Worm (Caenorhabditis elegans) whole organism, L4 larva: ENCODE measurements around the gene ZK512.8.

Experiments
- F49E8.2 ChIP-seq: sonication (generic microtip); optimal IDR thresholded peaks from 2 replicates; lab custom pipeline; 2016; ENCODE audit warnings: missing compliant biosample characterization, mild to moderate bottlenecking, missing genetic modification characterization, borderline replicate concordance
- T20F7.1 ChIP-seq: fragments of 200-800 bp; sonication (Bioruptor generic); optimal IDR thresholded peaks from 2 replicates; lab custom pipeline; 2018; ENCODE audit warnings: mild to moderate bottlenecking, missing genetic modification characterization, missing compliant biosample characterization
- Y5F2A.4 ChIP-seq: fragments of 200-800 bp; sonication (Bioruptor generic); optimal IDR thresholded peaks from 2 replicates; lab custom pipeline; 2018; ENCODE audit warnings: mild to moderate bottlenecking, missing genetic modification characterization, missing compliant biosample characterization
- ZK337.2 ChIP-seq: fragments of 200-800 bp; sonication (Bioruptor generic); IDR thresholded peaks from 2 replicates; pipeline ENCODE4 v1.3.6; 2022; ENCODE audit warnings: missing genetic modification reagents, missing genetic modification characterization, missing compliant biosample characterization
- ZK546.5 ChIP-seq, 2 experiments: sonication (generic microtip); optimal IDR thresholded peaks; 2 replicates each; lab custom pipeline; 2017; ENCODE audit warnings: missing biosample characterization in 2 of 2, missing genetic modification characterization in 2 of 2
- aha-1 ChIP-seq: fragments of 150-350 bp; peaks from one replicate; lab custom pipeline; 2014; ENCODE audit warnings: missing biosample characterization, missing genetic modification characterization
- aly-2 ChIP-seq: sonication (generic microtip); optimal IDR thresholded peaks from 2 replicates; lab custom pipeline; 2018; ENCODE audit warnings: missing biosample characterization, missing genetic modification characterization
- ama-1 ChIP-seq: fragments of 150-350 bp; optimal IDR thresholded peaks from 2 replicates; lab custom pipeline; 2014; ENCODE audit warnings: inconsistent platforms, mixed read lengths
- arid-1 ChIP-seq: fragments of 200-800 bp; sonication (Bioruptor generic); conservative IDR thresholded peaks from 2 replicates; pipeline ENCODE4 v1.3.6; 2022; ENCODE audit warnings: missing genetic modification reagents, missing genetic modification characterization, missing compliant biosample characterization
- ceh-28 ChIP-seq: fragments of 150-350 bp; optimal IDR thresholded peaks from 2 replicates; lab custom pipeline; 2014; ENCODE audit warnings: missing biosample characterization, missing genetic modification reagents, missing genetic modification characterization
- ces-1 ChIP-seq: fragments of 150-350 bp; sonication (generic microtip); optimal IDR thresholded peaks from 4 replicates; lab custom pipeline; 2014; ENCODE audit warnings: missing biosample characterization, missing genetic modification reagents, missing genetic modification characterization
- cey-2 ChIP-seq: sonication (generic microtip); optimal IDR thresholded peaks from 3 replicates; lab custom pipeline; 2017; ENCODE audit warnings: missing genetic modification characterization, mild to moderate bottlenecking, missing compliant biosample characterization, antibody characterized with exemption, borderline replicate concordance; ENCODE audit not compliant: insufficient read depth
- daf-16 ChIP-seq, 3 experiments: sonication (generic microtip); optimal IDR thresholded peaks; 2 replicates each; lab custom pipeline; 2016 to 2017; ENCODE audit warnings: missing genetic modification characterization in 3 of 3, missing genetic modification reagents in 3 of 3, mild to moderate bottlenecking in 2 of 3, missing compliant biosample characterization in 2 of 3, missing biosample characterization in 1 of 3, moderate library complexity in 1 of 3
- daf-19 ChIP-seq: fragments of 200-800 bp; sonication (Bioruptor generic); conservative IDR thresholded peaks from 2 replicates; pipeline ENCODE4 v1.3.6; 2022; ENCODE audit warnings: missing genetic modification characterization, missing compliant biosample characterization
- dmd-8 ChIP-seq: fragments of 200-800 bp; sonication (Bioruptor generic); IDR thresholded peaks from 2 replicates; pipeline ENCODE4 v1.3.6; 2022; ENCODE audit warnings: missing genetic modification characterization, missing compliant biosample characterization
- dmd-9 ChIP-seq: fragments of 200-800 bp; sonication (Bioruptor generic); IDR thresholded peaks from 2 replicates; pipeline ENCODE4 v1.3.6; 2022; ENCODE audit warnings: missing genetic modification reagents, missing genetic modification characterization, missing compliant biosample characterization
- dpl-1 ChIP-seq: fragments of 150-350 bp; optimal IDR thresholded peaks from 2 replicates; lab custom pipeline; 2014; ENCODE audit warnings: missing biosample characterization, missing genetic modification reagents, missing genetic modification characterization
- egl-43 ChIP-seq: fragments of 200-800 bp; sonication (Bioruptor generic); IDR thresholded peaks from 2 replicates; pipeline ENCODE4 v1.3.6; 2022; ENCODE audit warnings: missing genetic modification reagents, missing genetic modification characterization, missing compliant biosample characterization
- hlh-11 ChIP-seq: fragments of 200-800 bp; sonication (Bioruptor generic); optimal IDR thresholded peaks from 2 replicates; lab custom pipeline; 2018; ENCODE audit warnings: mild to moderate bottlenecking, missing genetic modification characterization, missing compliant biosample characterization
- hlh-30 ChIP-seq: sonication (generic microtip); optimal IDR thresholded peaks from 2 replicates; lab custom pipeline; 2017; ENCODE audit warnings: antibody characterized with exemption, mild to moderate bottlenecking, missing genetic modification characterization, missing compliant biosample characterization; ENCODE audit not compliant: insufficient read depth
- lin-15B ChIP-seq: fragments of 150-350 bp; sonication (generic microtip); optimal IDR thresholded peaks from 3 replicates; lab custom pipeline; 2014; ENCODE audit warnings: missing biosample characterization, missing genetic modification characterization
- lsy-2 ChIP-seq, 2 experiments: fragments of 150-350 bp in 1 of 2; sonication (generic microtip) in 1 of 2; optimal IDR thresholded peaks; 2 replicates each; lab custom pipeline; 2014 to 2017; ENCODE audit warnings: missing biosample characterization in 2 of 2, missing genetic modification characterization in 2 of 2
- mdl-1 ChIP-seq, 2 experiments: fragments of 150-350 bp in 1 of 2; sonication (generic microtip) in 1 of 2; optimal IDR thresholded peaks; 2 replicates each; lab custom pipeline; 2014 to 2017; ENCODE audit warnings: missing biosample characterization in 2 of 2, missing genetic modification characterization in 2 of 2
- mep-1 ChIP-seq: fragments of 150-350 bp; sonication (generic microtip); optimal IDR thresholded peaks from 3 replicates; lab custom pipeline; 2014; ENCODE audit warnings: missing biosample characterization, missing genetic modification characterization
- mes-2 ChIP-seq: sonication (generic microtip); optimal IDR thresholded peaks from 2 replicates; lab custom pipeline; 2016; ENCODE audit warnings: missing genotype, mild to moderate bottlenecking, missing genetic modification characterization, missing compliant biosample characterization; ENCODE audit not compliant: poor library complexity, severe bottlenecking
- mxl-2 ChIP-seq: fragments of 200-800 bp; sonication (Bioruptor generic); conservative IDR thresholded peaks from 2 replicates; pipeline ENCODE4 v1.3.6; 2022; ENCODE audit warnings: missing genetic modification reagents, missing genetic modification characterization, missing compliant biosample characterization
- nhr-11 ChIP-seq: fragments of 150-350 bp; optimal IDR thresholded peaks from 2 replicates; lab custom pipeline; 2014; ENCODE audit warnings: missing biosample characterization, missing genetic modification characterization
- nhr-25 ChIP-seq: sonication (generic microtip); optimal IDR thresholded peaks from 2 replicates; lab custom pipeline; 2017; ENCODE audit warnings: missing genetic modification characterization, mild to moderate bottlenecking, missing compliant biosample characterization, antibody characterized with exemption, moderate library complexity, borderline replicate concordance; ENCODE audit not compliant: insufficient read depth
- nhr-41 ChIP-seq: fragments of 200-800 bp; sonication (Bioruptor generic); IDR thresholded peaks from 2 replicates; pipeline ENCODE4 v1.3.6; 2022; ENCODE audit warnings: missing genetic modification reagents, missing genetic modification characterization, missing compliant biosample characterization
- nhr-76 ChIP-seq: fragments of 150-350 bp; optimal IDR thresholded peaks from 2 replicates; lab custom pipeline; 2014; ENCODE audit warnings: missing biosample characterization, missing genetic modification characterization
- pha-4 ChIP-seq, 2 experiments: fragments of 150-350 bp in 1 of 2; fragments of 200-800 bp in 1 of 2; sonication (Bioruptor generic) in 1 of 2; IDR thresholded peaks in 1 of 2; optimal IDR thresholded peaks in 1 of 2; 2 replicates each; pipeline versions ENCODE4 v1.3.6 to Lab custom; 2014 to 2022; ENCODE audit warnings: missing genetic modification characterization in 2 of 2, missing genetic modification reagents in 2 of 2, missing biosample characterization in 1 of 2, missing compliant biosample characterization in 1 of 2
- sdz-12 ChIP-seq: fragments of 200-800 bp; sonication (Bioruptor generic); optimal IDR thresholded peaks from 2 replicates; lab custom pipeline; 2018; ENCODE audit warnings: mild to moderate bottlenecking, missing genetic modification characterization, missing compliant biosample characterization
- set-16 ChIP-seq: fragments of 200-800 bp; sonication (Bioruptor generic); IDR thresholded peaks from 2 replicates; pipeline ENCODE4 v1.3.6; 2022; ENCODE audit warnings: missing genetic modification reagents, missing genetic modification characterization, missing compliant biosample characterization
- spr-1 ChIP-seq: sonication (generic microtip); optimal IDR thresholded peaks from 2 replicates; lab custom pipeline; 2016; ENCODE audit warnings: mild to moderate bottlenecking, missing genetic modification characterization, missing compliant biosample characterization
- unc-62 ChIP-seq, 3 experiments: fragments of 150-350 bp in 1 of 3; sonication (generic microtip); optimal IDR thresholded peaks in 2 of 3; peaks in 1 of 3; 1 replicate in 1 of 3; 2 replicates in 2 of 3; lab custom pipeline; 2014 to 2017; ENCODE audit warnings: missing biosample characterization in 3 of 3, missing genetic modification characterization in 3 of 3, missing genetic modification reagents in 3 of 3, missing genotype in 1 of 3
- zfp-2 ChIP-seq: sonication (generic microtip); optimal IDR thresholded peaks from 2 replicates; lab custom pipeline; 2016; ENCODE audit warnings: mild to moderate bottlenecking, missing genetic modification characterization, missing compliant biosample characterization
- zip-2 ChIP-seq: fragments of 150-350 bp; optimal IDR thresholded peaks from 2 replicates; lab custom pipeline; 2014; ENCODE audit warnings: missing biosample characterization, missing genetic modification characterization
- ztf-11 ChIP-seq: fragments of 150-350 bp; optimal IDR thresholded peaks from 2 replicates; lab custom pipeline; 2014; ENCODE audit warnings: missing biosample characterization, missing genetic modification characterization

The ZK512.8 gene

DNA sequence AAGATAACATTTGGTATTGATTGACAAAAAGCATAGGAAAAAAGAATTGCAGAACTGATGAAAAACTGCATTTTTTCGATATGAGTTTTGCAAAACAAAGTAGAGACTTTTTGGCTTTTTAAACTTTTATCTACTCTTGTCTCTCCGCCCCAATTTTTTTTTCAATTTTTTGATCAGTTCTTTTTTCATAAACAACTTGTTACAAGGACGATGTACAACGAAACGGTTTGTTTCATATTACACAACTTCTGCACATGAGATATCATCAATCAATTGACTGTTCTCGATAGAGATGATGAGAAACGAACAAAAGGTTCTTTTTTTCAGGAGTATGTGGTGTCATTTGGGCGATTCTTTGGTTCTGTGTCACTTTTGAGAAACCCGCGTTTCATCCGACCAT, 7.3 kb upstream of the ZK512.8 start, which contains the start of gene ZK512.7:
ZK512.7 (minus strand) TSS at position 101 of the 400 bp plus-strand sequence.
- TF ChIP-seq zfp-2 (no peak), unc-62 (GFP tag; optimal IDR thresholded peaks at IDR 0.05 in 1 of 2; lab: Kevin White, UChicago) (peak in 1 of 2 experiments; percentile 72), unc-62 (tag; optimal IDR thresholded peaks at IDR 0.05; lab: Kevin White, UChicago) (no peak)

DNA sequence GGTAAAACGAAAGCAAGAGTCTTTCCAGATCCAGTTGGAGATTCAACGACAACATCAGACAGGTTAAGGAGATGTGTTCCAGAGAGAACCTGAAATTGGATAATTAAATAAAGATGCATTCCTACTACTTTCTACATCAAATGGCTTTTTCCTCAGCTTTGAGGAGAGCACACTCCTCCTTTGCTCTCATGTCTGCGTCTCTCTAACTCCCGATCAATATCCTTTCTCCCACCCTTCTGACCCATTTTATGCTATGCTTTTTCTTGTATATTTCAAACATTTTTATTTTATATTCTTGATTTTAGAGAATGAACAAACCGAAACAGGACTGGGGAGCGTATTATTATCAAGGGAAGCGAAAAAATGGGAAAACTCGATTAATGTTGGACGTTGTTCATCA, 2.0 kb upstream of the ZK512.8 start, which contains the start of gene ZK512.11:
ZK512.11 (plus strand) TSS at position 301 of the 400 bp plus-strand sequence.
- no peak for TF ChIP-seq spr-1
- no peak for TF ChIP-seq nhr-41 (GFP tag; lab: Robert Waterston, UW)
- TF ChIP-seq F49E8.2 (tag; lab: Kevin White, UChicago): no peak
- no peak for TF ChIP-seq daf-19 (GFP tag; lab: Robert Waterston, UW)
- no peak for TF ChIP-seq cey-2 (tag; lab: Kevin White, UChicago)
- TF ChIP-seq ZK337.2: no peak
- TF ChIP-seq ZK546.5 (tag; optimal IDR thresholded peaks at IDR 0.05; lab: Kevin White, UChicago): no peak
- TF ChIP-seq ceh-28 (tag; lab: Kevin White, UChicago): no peak
- no peak for TF ChIP-seq ces-1
- no peak for TF ChIP-seq arid-1 (GFP tag; lab: Robert Waterston, UW)
- TF ChIP-seq lin-15B (tag; lab: Kevin White, UChicago): no peak
- no peak for TF ChIP-seq aha-1 (tag; lab: Kevin White, UChicago)
- TF ChIP-seq sdz-12 (GFP tag; lab: Kevin White, UChicago): no peak
- TF ChIP-seq mdl-1 (tag; optimal IDR thresholded peaks at IDR 0.05; lab: Kevin White, UChicago): no peak

DNA sequence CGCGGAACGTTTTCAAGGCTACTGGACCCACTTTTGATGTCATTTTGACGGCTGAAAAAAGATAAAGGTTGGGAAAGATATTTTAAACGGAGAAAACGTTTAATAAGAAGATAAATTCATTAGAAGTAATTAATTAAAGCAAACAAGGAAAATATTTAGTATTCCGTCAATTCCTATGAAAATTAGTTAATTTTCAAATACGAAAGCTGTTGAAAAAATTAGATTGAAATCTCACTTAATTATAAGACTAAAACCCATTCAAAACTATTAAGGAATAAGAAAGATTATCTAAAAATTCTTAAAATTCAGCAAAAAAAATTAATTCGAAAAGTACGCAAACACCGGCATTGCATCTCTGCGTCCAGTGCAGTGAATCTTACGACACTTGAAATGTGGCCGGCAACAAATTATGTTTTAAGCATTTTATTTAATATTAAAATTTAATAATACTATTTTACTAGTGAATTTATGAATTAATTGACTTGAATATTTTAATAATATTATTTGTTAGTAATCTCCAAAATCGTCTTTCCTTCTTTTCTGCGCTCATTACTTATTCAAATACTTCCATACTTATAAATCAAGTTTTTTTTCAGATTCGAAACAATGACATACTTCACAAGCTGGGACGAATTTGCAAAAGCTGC, 998 bp upstream of the ZK512.8 start, which contains the start of the genes ZK512.2 and ZK512.4:
ZK512.2 (minus strand) TSS at position 51 of the 647 bp plus-strand sequence.
ZK512.4 (plus strand) TSS at position 597 of the 647 bp plus-strand sequence.
- TF ChIP-seq lsy-2 (tag; optimal IDR thresholded peaks at IDR 0.05; lab: Kevin White, UChicago) (peak in 1 of 2 experiments; percentile 57), hlh-30 (tag; lab: Kevin White, UChicago) (peak; percentile 10), dpl-1 (peak; percentile 41), zip-2 (tag; lab: Kevin White, UChicago) (no peak), mes-2 (tag; lab: Kevin White, UChicago) (peak; percentile 60), mep-1 (tag; lab: Kevin White, UChicago) (no peak)

DNA sequence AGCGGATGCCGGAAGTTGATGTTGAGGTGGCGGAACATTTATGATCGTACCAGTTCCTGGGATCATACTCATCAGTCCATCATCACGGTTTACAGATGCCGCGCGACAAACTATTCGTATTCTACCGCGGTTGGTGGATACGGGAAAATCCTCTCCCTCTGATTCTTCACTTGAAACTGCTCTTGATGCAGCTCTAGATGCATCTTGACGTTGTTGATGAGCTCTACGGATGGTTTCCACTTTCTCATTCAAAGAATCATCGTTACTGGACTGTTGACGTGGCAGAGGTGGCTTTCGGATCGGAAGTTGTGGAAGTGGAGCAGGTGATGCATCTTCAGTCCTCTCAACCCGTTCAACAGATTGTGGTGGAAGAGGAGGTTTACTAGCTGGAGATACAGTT, 3.3 kb downstream of the ZK512.8 start:
- TF ChIP-seq mxl-2 (GFP tag; lab: Robert Waterston, UW): no peak
- peak; percentile 90 for TF ChIP-seq aha-1 (tag; lab: Kevin White, UChicago)
- no peak for TF ChIP-seq Y5F2A.4 (GFP tag; lab: Kevin White, UChicago)

DNA sequence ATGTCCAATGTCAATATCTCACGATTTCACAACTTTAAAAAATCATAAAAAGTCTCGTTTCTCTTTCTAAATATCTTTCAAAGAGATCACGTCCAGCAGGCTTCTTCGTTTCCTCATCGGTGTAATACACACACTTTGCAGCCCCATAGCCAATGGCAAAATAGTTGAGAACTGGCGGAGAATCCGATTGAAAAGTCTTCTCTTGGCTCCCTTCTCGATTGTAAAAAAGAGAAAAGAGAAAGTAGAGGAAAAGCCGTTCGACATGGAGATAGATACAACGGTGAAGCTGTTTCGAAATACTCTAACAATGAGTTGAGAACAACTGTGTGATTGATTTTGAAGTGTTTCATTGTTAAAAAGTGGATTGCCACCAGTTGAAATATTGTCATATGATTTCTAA, 5.9 kb downstream of the ZK512.8 start:
- TF ChIP-seq aha-1 (tag; lab: Kevin White, UChicago) (peak; percentile 19), aly-2 (no peak)

DNA sequence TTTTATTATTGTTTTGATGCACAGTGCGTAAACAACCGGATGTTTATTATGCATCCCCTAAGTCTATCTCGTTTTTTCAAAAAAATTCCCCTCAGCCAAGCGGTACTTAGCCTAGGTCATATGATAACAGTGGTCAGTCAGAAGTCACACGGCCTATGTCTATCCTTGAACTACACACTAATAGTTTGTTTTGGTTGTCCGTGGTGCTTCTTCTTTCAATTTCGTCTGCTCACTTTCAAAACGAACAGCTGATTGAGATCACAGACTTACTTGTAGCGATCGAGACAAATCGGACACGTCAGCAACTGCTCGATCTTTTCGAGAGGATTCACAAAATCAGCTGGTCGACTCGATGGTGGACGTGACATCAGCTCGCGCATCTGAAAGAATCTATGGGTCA, 7.1 kb downstream of the ZK512.8 start:
- TF ChIP-seq pha-4 (GFP tag; IDR thresholded peaks at IDR 0.05; lab: Robert Waterston, UW): no peak
- TF ChIP-seq pha-4 (tag; optimal IDR thresholded peaks at IDR 0.05; lab: Kevin White, UChicago): no peak
- TF ChIP-seq T20F7.1: no peak
- no peak for TF ChIP-seq nhr-76 (tag; lab: Kevin White, UChicago)
- peak in 1 of 2 experiments; percentile 9 for TF ChIP-seq daf-16 (GFP tag; optimal IDR thresholded peaks at IDR 0.05; lab: Kevin White, UChicago)
- no peak for TF ChIP-seq daf-16 (tag; optimal IDR thresholded peaks at IDR 0.05; lab: Kevin White, UChicago)
- TF ChIP-seq egl-43 (GFP tag; lab: Robert Waterston, UW): no peak
- no peak for TF ChIP-seq nhr-25 (tag; lab: Kevin White, UChicago)
- no peak for TF ChIP-seq ztf-11 (tag; lab: Kevin White, UChicago)
- no peak for TF ChIP-seq hlh-11 (tag; lab: Kevin White, UChicago)
- TF ChIP-seq hlh-30 (tag; lab: Kevin White, UChicago): peak; percentile 27
- no peak for TF ChIP-seq set-16
- TF ChIP-seq cey-2 (tag; lab: Kevin White, UChicago): no peak
- no peak for TF ChIP-seq spr-1
- no peak for TF ChIP-seq dmd-9 (GFP tag; lab: Robert Waterston, UW)
- TF ChIP-seq ama-1: no peak
- TF ChIP-seq nhr-11 (tag; lab: Kevin White, UChicago): peak; percentile 17
- no peak for TF ChIP-seq dmd-8 (GFP tag; lab: Robert Waterston, UW)
